Fruit fly (Drosophila melanogaster) whole organism, prepupa: Measurements from ENCODE around the gene Gnpat.

Experiments used
- CG11294 ChIP-seq: fragments of 200-800 bp; sonication (Bioruptor generic); IDR thresholded peaks from 2 replicates; pipeline ENCODE4 v1.3.6; 2022; ENCODE audit warnings: missing biosample characterization, missing genetic modification characterization
- CG6276 ChIP-seq: fragments of 200-800 bp; sonication (Bioruptor generic); optimal IDR thresholded peaks from 2 replicates; lab custom pipeline; 2017; ENCODE audit warnings: missing biosample characterization, mild to moderate bottlenecking, missing genetic modification characterization
- CG6854 ChIP-seq: fragments of 200-800 bp; sonication (Bioruptor generic); optimal IDR thresholded peaks from 2 replicates; lab custom pipeline; 2017; ENCODE audit warnings: missing biosample characterization, mild to moderate bottlenecking, missing genetic modification characterization
- Eip75B ChIP-seq: fragments of 200-800 bp; sonication (Bioruptor generic); optimal IDR thresholded peaks from 3 replicates; lab custom pipeline; 2016; ENCODE audit warnings: missing biosample characterization, missing genetic modification characterization
- Eip93F ChIP-seq: fragments of 200-800 bp; sonication (Bioruptor generic); optimal IDR thresholded peaks from 2 replicates; lab custom pipeline; 2016; ENCODE audit warnings: missing biosample characterization, mild to moderate bottlenecking, missing genetic modification characterization
- Met ChIP-seq: fragments of 200-800 bp; sonication (Bioruptor generic); optimal IDR thresholded peaks from 3 replicates; lab custom pipeline; 2016; ENCODE audit warnings: missing biosample characterization, missing genetic modification characterization
- OdsH ChIP-seq: fragments of 200-800 bp; sonication (Bioruptor generic); optimal IDR thresholded peaks from 3 replicates; lab custom pipeline; 2016; ENCODE audit warnings: missing biosample characterization, missing genetic modification characterization
- Sox102F ChIP-seq: fragments of 200-800 bp; sonication (Bioruptor generic); optimal IDR thresholded peaks from 2 replicates; lab custom pipeline; 2016; ENCODE audit warnings: missing biosample characterization, mild to moderate bottlenecking, missing genetic modification characterization
- achi ChIP-seq: fragments of 200-800 bp; sonication (Bioruptor generic); optimal IDR thresholded peaks from 3 replicates; lab custom pipeline; 2016; ENCODE audit warnings: missing biosample characterization, missing genetic modification characterization
- fd59A ChIP-seq: fragments of 200-800 bp; sonication (Bioruptor generic); optimal IDR thresholded peaks from 2 replicates; lab custom pipeline; 2017; ENCODE audit warnings: missing biosample characterization, mild to moderate bottlenecking, missing genetic modification characterization, missing genetic modification reagents
- net ChIP-seq: fragments of 200-800 bp; sonication (Bioruptor generic); optimal IDR thresholded peaks from 3 replicates; lab custom pipeline; 2016; ENCODE audit warnings: missing biosample characterization, missing genetic modification characterization

- TF ChIP-seq CG6276 (GFP tag; lab: Kevin White, UChicago) (peak; percentile 94), Sox102F (GFP tag; lab: Kevin White, UChicago) (peak; percentile 98), net (GFP tag; lab: Kevin White, UChicago) (peak; percentile 97), Met (peak; percentile 98), CG6854 (GFP tag; lab: Kevin White, UChicago) (peak; percentile 78), OdsH (peak; percentile 99), CG11294 (GFP tag; lab: Robert Waterston, UW) (peak; percentile 92), fd59A (peak; percentile 95), Eip75B (peak; percentile 98), Eip93F (GFP tag; lab: Kevin White, UChicago) (peak; percentile 91), achi (GFP tag; lab: Kevin White, UChicago) (peak; percentile 97)
Observed at dm6 chr3R:25472635-25473552, 17.8 kb downstream of the Gnpat start, which contains the start of the genes Fur1 and Vps33B.
